Comparison of ENCODE assay signal across 1 fruit fly cellular context in the genomic region with DNA sequence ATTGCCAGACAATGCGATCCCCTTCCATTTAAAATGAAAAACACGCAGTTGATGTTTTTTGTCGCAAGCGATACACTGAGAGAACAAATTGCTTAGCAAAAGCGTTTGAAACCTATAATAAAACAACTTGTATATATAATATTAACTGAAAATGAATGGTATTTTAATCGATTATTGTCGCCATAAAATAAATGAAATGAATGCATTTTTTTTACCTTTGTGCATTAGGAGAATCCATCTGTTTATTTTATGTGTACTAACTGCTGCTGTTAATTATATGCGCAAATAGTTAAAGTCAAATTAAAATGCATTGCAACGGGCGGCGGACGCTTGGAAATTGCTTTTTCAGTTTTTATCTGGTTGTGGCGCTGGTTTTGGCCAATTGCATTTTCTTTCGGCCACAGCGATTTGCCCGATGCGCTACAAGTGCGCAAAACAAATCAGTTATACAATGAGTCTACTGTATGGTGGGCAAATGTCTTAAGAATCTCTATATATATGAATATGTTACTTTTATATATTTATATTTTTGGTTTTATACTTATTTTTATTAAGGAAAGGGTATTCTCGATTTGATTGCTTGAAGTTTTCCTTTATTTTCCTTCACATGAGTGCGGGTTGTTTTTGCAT.
TF ChIP-seq lines count a peak whose summit lies in the region.

No protein-coding gene starts in this region.

TF ChIP-seq in whole organism, embryonic, 481 proteins besides CTCF, POLR2A, EP300 and RAD21 (continued from another document):
- TF ChIP-seq CG7928 (GFP tag; optimal IDR thresholded peaks at IDR 0.05; lab: Kevin White, UChicago) (no peak), unc-4 (GFP tag; IDR thresholded peaks at IDR 0.05; lab: Robert Waterston, UW; ENCODE audit: partially characterized antibody) (no peak), Hr51 (GFP tag; optimal IDR thresholded peaks at IDR 0.05; lab: Kevin White, UChicago) (peak in 1 of 2 experiments; percentile 30), toy (GFP tag; IDR thresholded peaks at IDR 0.05; lab: Robert Waterston, UW) (no peak), CG7271 (tag; optimal IDR thresholded peaks at IDR 0.05; lab: Kevin White, UChicago) (no peak), ssp (GFP tag; IDR thresholded peaks at IDR 0.05; lab: Robert Waterston, UW) (peak; percentile 11; the same call in 1 of the 2 replicates), Hand (GFP tag; optimal IDR thresholded peaks at IDR 0.05; lab: Kevin White, UChicago) (no peak), hbn (GFP tag; IDR thresholded peaks at IDR 0.05; lab: Robert Waterston, UW; ENCODE audit: partially characterized antibody) (no peak), Ssrp (tag; optimal IDR thresholded peaks at IDR 0.05; lab: Kevin White, UChicago) (no peak), ato (GFP tag; IDR thresholded peaks at IDR 0.05; lab: Robert Waterston, UW; ENCODE audit: partially characterized antibody) (no peak), CG8765 (GFP tag; IDR thresholded peaks at IDR 0.05; lab: Robert Waterston, UW) (no peak), CG32772 (GFP tag; IDR thresholded peaks at IDR 0.05; lab: Robert Waterston, UW) (peak; percentile 40; the same call in 1 of the 2 replicates), amos (GFP tag; IDR thresholded peaks at IDR 0.05; lab: Robert Waterston, UW; ENCODE audit: partially characterized antibody) (no peak), CG9437 (GFP tag; optimal IDR thresholded peaks at IDR 0.05; lab: Kevin White, UChicago) (no peak), Deaf1 (tag; optimal IDR thresholded peaks at IDR 0.05; lab: Kevin White, UChicago) (no peak), Hr3 (GFP tag; optimal IDR thresholded peaks at IDR 0.05; lab: Kevin White, UChicago) (no peak), CG1024 (GFP tag; IDR thresholded peaks at IDR 0.05; lab: Robert Waterston, UW) (no peak), da (GFP tag; optimal IDR thresholded peaks at IDR 0.05; lab: Kevin White, UChicago) (no peak), CG13296 (GFP tag; optimal IDR thresholded peaks at IDR 0.05; lab: Kevin White, UChicago) (peak; percentile 31), CG6272 (GFP tag; IDR thresholded peaks at IDR 0.05; lab: Robert Waterston, UW) (no peak), Gug (GFP tag; IDR thresholded peaks at IDR 0.05; lab: Robert Waterston, UW) (no peak), CG13624 (GFP tag; optimal IDR thresholded peaks at IDR 0.05; lab: Kevin White, UChicago) (no peak), CG5953 (GFP tag; IDR thresholded peaks at IDR 0.05; lab: Robert Waterston, UW) (no peak), tin (GFP tag; optimal IDR thresholded peaks at IDR 0.05; lab: Kevin White, UChicago) (no peak), mam (GFP tag; optimal IDR thresholded peaks at IDR 0.05; lab: Kevin White, UChicago) (no peak), Sry-β (GFP tag; optimal IDR thresholded peaks at IDR 0.05; lab: Kevin White, UChicago) (no peak), CG4730 (GFP tag; IDR thresholded peaks at IDR 0.05; lab: Robert Waterston, UW) (no peak), gcm2 (GFP tag; optimal IDR thresholded peaks at IDR 0.05; lab: Kevin White, UChicago) (no peak), tup (GFP tag; optimal IDR thresholded peaks at IDR 0.05; lab: Kevin White, UChicago) (no peak), trem (tag; optimal IDR thresholded peaks at IDR 0.05; lab: Kevin White, UChicago) (no peak), CG4854 (GFP tag; optimal IDR thresholded peaks at IDR 0.05; lab: Kevin White, UChicago) (no peak), CG12155 (GFP tag; optimal IDR thresholded peaks at IDR 0.05; lab: Kevin White, UChicago) (peak; percentile 6), CG7357 (GFP tag; IDR thresholded peaks at IDR 0.05; lab: Robert Waterston, UW) (0 out of 3 replicates have a peak, but pooled peaks have one; percentile 48), tap (tag; optimal IDR thresholded peaks at IDR 0.05; lab: Kevin White, UChicago) (peak; percentile 52), CG7556 (GFP tag; optimal IDR thresholded peaks at IDR 0.05; lab: Kevin White, UChicago) (no peak), CG15514 (GFP tag; optimal IDR thresholded peaks at IDR 0.05; lab: Kevin White, UChicago) (no peak), CG1792 (GFP tag; optimal IDR thresholded peaks at IDR 0.05; lab: Kevin White, UChicago) (no peak), Nf-YB (GFP tag; optimal IDR thresholded peaks at IDR 0.05; lab: Kevin White, UChicago) (no peak), Elba2 (GFP tag; optimal IDR thresholded peaks at IDR 0.05; lab: Kevin White, UChicago) (no peak), CG12071 (GFP tag; optimal IDR thresholded peaks at IDR 0.05; lab: Kevin White, UChicago) (no peak)
